Fruit fly (Drosophila melanogaster) whole organism, adult: ENCODE measurements around the gene nonC.

ENCODE experiments used
- CG11617 ChIP-seq: fragments of 200-800 bp; sonication (Bioruptor generic); optimal IDR thresholded peaks from 2 replicates; lab custom pipeline; 2017; ENCODE audit warnings: mild to moderate bottlenecking, missing biosample characterization, missing genetic modification reagents, missing genetic modification characterization
- CG12768 ChIP-seq: fragments of 200-800 bp; sonication (Bioruptor generic); optimal IDR thresholded peaks from 2 replicates; lab custom pipeline; 2017; ENCODE audit warnings: missing biosample characterization, missing genetic modification characterization, mild to moderate bottlenecking, moderate library complexity, missing genetic modification reagents
- Crg-1 ChIP-seq: fragments of 200-800 bp; sonication (Bioruptor generic); optimal IDR thresholded peaks from 2 replicates; lab custom pipeline; 2016; ENCODE audit warnings: missing biosample characterization, missing genetic modification characterization
- kay ChIP-seq: fragments of 200-800 bp; sonication (Bioruptor generic); peaks from one replicate; lab custom pipeline; 2016; ENCODE audit warnings: missing biosample characterization, missing genetic modification characterization, borderline replicate concordance
- pad ChIP-seq: fragments of 200-800 bp; sonication (Bioruptor generic); optimal IDR thresholded peaks from 3 replicates; lab custom pipeline; 2017; ENCODE audit warnings: missing biosample characterization, missing genetic modification characterization, mild to moderate bottlenecking, moderate library complexity, missing genetic modification reagents
- toe ChIP-seq: fragments of 200-800 bp; sonication (Bioruptor generic); optimal IDR thresholded peaks from 2 replicates; lab custom pipeline; 2016; ENCODE audit warnings: missing biosample characterization, missing genetic modification characterization

DNA sequence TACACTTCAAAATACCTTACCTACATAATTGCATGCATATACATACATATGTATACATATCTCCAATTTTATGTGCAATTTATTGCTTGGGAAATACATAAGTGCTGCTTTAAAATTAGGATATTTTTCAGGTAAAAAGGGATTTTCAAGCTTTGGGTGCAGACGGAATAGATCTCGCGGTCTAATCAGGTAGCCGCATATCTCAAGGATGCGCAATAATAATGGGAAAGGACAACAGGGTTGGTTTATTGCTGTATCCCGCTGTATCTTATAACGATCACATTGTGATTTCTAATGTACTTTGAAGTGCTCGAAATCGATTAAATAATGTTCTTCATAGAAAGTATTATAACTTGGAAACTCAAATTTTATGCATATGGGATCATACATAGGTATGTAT, 33.4 kb downstream of the nonC start:
- TF ChIP-seq kay (GFP tag; lab: Kevin White, UChicago) (no peak), Crg-1 (no peak), CG11617 (GFP tag; lab: Kevin White, UChicago) (no peak), CG12768 (GFP tag; lab: Kevin White, UChicago) (no peak), pad (no peak), toe (GFP tag; lab: Kevin White, UChicago) (no peak)
